Worm (Caenorhabditis elegans) whole organism, midembryonic: Measurements from ENCODE around the gene snap-1.

ENCODE experiments used
- T22C8.4 ChIP-seq: fragments of 200-800 bp; sonication (Bioruptor generic); IDR thresholded peaks from 2 replicates; pipeline ENCODE4 v1.3.6; 2022; ENCODE audit warnings: missing genetic modification characterization, missing compliant biosample characterization
- cog-1 ChIP-seq: sonication (generic microtip); optimal IDR thresholded peaks from 2 replicates; lab custom pipeline; 2016; ENCODE audit warnings: missing genetic modification characterization, missing compliant biosample characterization
- flt-1 ChIP-seq: fragments of 200-800 bp; sonication (Bioruptor generic); IDR thresholded peaks from 2 replicates; pipeline ENCODE4 v1.3.6; 2022; ENCODE audit warnings: missing genetic modification characterization, missing compliant biosample characterization
- klf-2 ChIP-seq: fragments of 200-800 bp; sonication (Bioruptor generic); conservative IDR thresholded peaks from 2 replicates; pipeline ENCODE4 v1.3.6; 2022; ENCODE audit warnings: missing genetic modification reagents, missing genetic modification characterization, missing compliant biosample characterization
- med-1 ChIP-seq: sonication (generic microtip); optimal IDR thresholded peaks from 2 replicates; lab custom pipeline; 2017; ENCODE audit warnings: missing genetic modification characterization, mild to moderate bottlenecking, missing compliant biosample characterization, antibody characterized with exemption, missing genetic modification reagents; ENCODE audit not compliant: insufficient read depth
- ref-1 ChIP-seq: fragments of 200-800 bp; sonication (Bioruptor generic); conservative IDR thresholded peaks from 2 replicates; pipeline ENCODE4 v1.3.6; 2022; ENCODE audit warnings: missing genetic modification reagents, missing genetic modification characterization, missing compliant biosample characterization
- tab-1 ChIP-seq: fragments of 200-800 bp; sonication (Bioruptor generic); IDR thresholded peaks from 2 replicates; pipeline ENCODE4 v1.3.6; 2022; ENCODE audit warnings: missing genetic modification characterization, missing compliant biosample characterization
- ztf-23 ChIP-seq: fragments of 200-800 bp; sonication (Bioruptor generic); IDR thresholded peaks from 2 replicates; pipeline ENCODE4 v1.3.6; 2022; ENCODE audit warnings: missing genetic modification reagents, missing genetic modification characterization, missing compliant biosample characterization
- ztf-29 ChIP-seq: fragments of 200-800 bp; sonication (Bioruptor generic); IDR thresholded peaks from 2 replicates; pipeline ENCODE4 v1.3.6; 2022; ENCODE audit warnings: missing genetic modification reagents, missing genetic modification characterization, missing compliant biosample characterization

Gene snap-1

DNA sequence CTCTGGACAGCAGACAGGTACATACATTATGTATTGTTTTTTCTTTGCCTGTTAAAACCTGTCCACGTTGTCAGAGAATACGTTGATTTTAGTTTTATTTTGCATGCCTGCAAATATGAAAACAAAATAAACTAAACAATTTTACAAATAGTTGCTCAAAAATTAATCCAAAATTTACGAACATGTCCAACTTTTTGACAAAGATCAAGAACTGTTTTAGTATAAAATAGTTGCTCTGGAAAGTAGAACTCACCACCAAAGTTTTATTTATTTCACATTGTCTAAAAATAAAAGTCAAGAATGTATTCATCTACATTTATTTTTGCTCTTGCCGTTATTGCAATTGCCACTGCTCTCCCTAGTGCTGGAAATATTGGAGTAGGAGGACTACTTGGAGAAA, 25.9 kb upstream of the snap-1 start, which contains the start of gene srlf-16:
Gene srlf-16 (plus strand): TSS at position 301 of the 400 bp plus-strand sequence.
- TF ChIP-seq ztf-29 = no peak
- TF ChIP-seq ztf-23 (GFP tag; lab: Robert Waterston, UW) = no peak
- no peak for TF ChIP-seq med-1 (GFP tag; lab: Kevin White, UChicago)
- no peak for TF ChIP-seq T22C8.4 (GFP tag; lab: Robert Waterston, UW)
- TF ChIP-seq ref-1 (GFP tag; lab: Robert Waterston, UW) = no peak
- TF ChIP-seq klf-2 (GFP tag; lab: Robert Waterston, UW) = no peak
- TF ChIP-seq tab-1 (GFP tag; lab: Robert Waterston, UW) = no peak
- TF ChIP-seq flt-1 = no peak
- TF ChIP-seq cog-1 = no peak

DNA sequence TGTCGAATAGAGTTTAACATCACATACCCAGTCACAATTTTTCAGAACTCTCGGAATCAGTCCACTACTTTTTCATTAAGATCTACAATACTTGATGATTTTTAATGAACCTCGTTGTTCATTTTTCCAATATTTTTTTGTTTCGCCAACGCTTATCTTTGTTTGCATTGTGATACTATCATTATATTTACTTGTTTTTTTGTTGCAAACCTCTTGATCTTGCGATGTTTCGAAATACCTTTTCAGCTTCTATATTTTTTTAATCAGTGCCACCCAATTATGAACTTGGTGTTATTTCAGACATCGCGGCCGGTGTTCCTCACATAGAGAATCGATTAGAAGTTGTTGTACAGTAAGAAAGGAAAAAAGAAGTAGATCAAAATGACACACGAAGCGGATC, 21.7 kb upstream of the snap-1 start, which contains the start of gene myo-5:
Gene myo-5 (plus strand): TSS at position 301 of the 400 bp plus-strand sequence.
- TF ChIP-seq med-1 (GFP tag; lab: Kevin White, UChicago) = no peak
- no peak for TF ChIP-seq flt-1
- no peak for TF ChIP-seq klf-2 (GFP tag; lab: Robert Waterston, UW)
- TF ChIP-seq tab-1 (GFP tag; lab: Robert Waterston, UW) = no peak
- TF ChIP-seq cog-1 = no peak
- no peak for TF ChIP-seq ztf-29
- TF ChIP-seq ztf-23 (GFP tag; lab: Robert Waterston, UW) = no peak
- no peak for TF ChIP-seq T22C8.4 (GFP tag; lab: Robert Waterston, UW)
- TF ChIP-seq ref-1 (GFP tag; lab: Robert Waterston, UW) = no peak

ce11 chrV:8110816-8111215, 19.6 kb upstream of the snap-1 start:
- TF ChIP-seq ref-1 (GFP tag; lab: Robert Waterston, UW) = no peak
- TF ChIP-seq med-1 (GFP tag; lab: Kevin White, UChicago) = no peak
- no peak for TF ChIP-seq flt-1
- no peak for TF ChIP-seq ztf-23 (GFP tag; lab: Robert Waterston, UW)
- no peak for TF ChIP-seq T22C8.4 (GFP tag; lab: Robert Waterston, UW)
- TF ChIP-seq ztf-29 = no peak
- TF ChIP-seq klf-2 (GFP tag; lab: Robert Waterston, UW) = no peak
- no peak for TF ChIP-seq tab-1 (GFP tag; lab: Robert Waterston, UW)
- no peak for TF ChIP-seq cog-1

- TF ChIP-seq ztf-23 (GFP tag; lab: Robert Waterston, UW) = no peak
- TF ChIP-seq tab-1 (GFP tag; lab: Robert Waterston, UW) = no peak
- no peak for TF ChIP-seq med-1 (GFP tag; lab: Kevin White, UChicago)
- TF ChIP-seq cog-1 = no peak
- no peak for TF ChIP-seq klf-2 (GFP tag; lab: Robert Waterston, UW)
- no peak for TF ChIP-seq flt-1
- no peak for TF ChIP-seq ztf-29
- TF ChIP-seq T22C8.4 (GFP tag; lab: Robert Waterston, UW) = no peak
- no peak for TF ChIP-seq ref-1 (GFP tag; lab: Robert Waterston, UW)
These were observed 15.9 kb upstream of the snap-1 start for ce11 chrV:8114542-8114941.

ce11 chrV:8117964-8118363, 12.4 kb upstream of the snap-1 start, which contains the start of gene D1014.7:
TSS of gene D1014.7 (plus strand) at chrV:8118264.
- TF ChIP-seq tab-1 (GFP tag; lab: Robert Waterston, UW) = no peak
- TF ChIP-seq klf-2 (GFP tag; lab: Robert Waterston, UW) = no peak
- no peak for TF ChIP-seq flt-1
- TF ChIP-seq ref-1 (GFP tag; lab: Robert Waterston, UW) = no peak
- no peak for TF ChIP-seq cog-1
- no peak for TF ChIP-seq T22C8.4 (GFP tag; lab: Robert Waterston, UW)
- TF ChIP-seq med-1 (GFP tag; lab: Kevin White, UChicago) = no peak
- TF ChIP-seq ztf-29 = no peak
- TF ChIP-seq ztf-23 (GFP tag; lab: Robert Waterston, UW) = no peak

DNA sequence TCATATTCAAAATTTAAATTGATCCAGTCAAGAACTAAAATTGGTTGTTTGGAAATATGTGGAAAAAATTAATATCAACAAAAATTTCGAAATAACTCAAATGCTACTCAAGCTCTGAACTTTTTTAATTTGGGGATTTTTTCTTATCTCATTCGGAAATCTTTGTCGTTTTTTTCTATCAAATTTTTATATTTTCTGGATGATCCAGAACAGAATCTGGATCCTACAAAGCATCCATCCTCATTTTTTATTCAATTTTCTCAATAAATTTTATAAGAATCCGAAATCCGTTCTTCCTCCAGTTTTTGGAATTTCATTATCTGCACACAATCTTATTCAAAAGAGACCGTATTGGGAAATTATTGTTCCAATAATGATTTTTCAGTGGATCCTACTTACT, 9.5 kb upstream of the snap-1 start, which contains the start of gene D1014.6:
Gene D1014.6 (plus strand): TSS at position 301 of the 400 bp plus-strand sequence.
- TF ChIP-seq ref-1 (GFP tag; lab: Robert Waterston, UW) = no peak
- no peak for TF ChIP-seq ztf-23 (GFP tag; lab: Robert Waterston, UW)
- no peak for TF ChIP-seq med-1 (GFP tag; lab: Kevin White, UChicago)

ce11 chrV:8123384-8123783, 7.0 kb upstream of the snap-1 start, which contains the start of gene D1014.5:
TSS of gene D1014.5 (plus strand) at chrV:8123684.
- no peak for TF ChIP-seq med-1 (GFP tag; lab: Kevin White, UChicago)
- no peak for TF ChIP-seq tab-1 (GFP tag; lab: Robert Waterston, UW)
- TF ChIP-seq ztf-23 (GFP tag; lab: Robert Waterston, UW) = no peak
- no peak for TF ChIP-seq cog-1
- no peak for TF ChIP-seq ref-1 (GFP tag; lab: Robert Waterston, UW)
- no peak for TF ChIP-seq klf-2 (GFP tag; lab: Robert Waterston, UW)
- TF ChIP-seq ztf-29 = no peak
- TF ChIP-seq T22C8.4 (GFP tag; lab: Robert Waterston, UW) = no peak
- TF ChIP-seq flt-1 = no peak

- TF ChIP-seq cog-1 (no peak), tab-1 (GFP tag; lab: Robert Waterston, UW) (no peak), ztf-29 (no peak), ztf-23 (GFP tag; lab: Robert Waterston, UW) (no peak), klf-2 (GFP tag; lab: Robert Waterston, UW) (no peak), flt-1 (no peak), T22C8.4 (GFP tag; lab: Robert Waterston, UW) (no peak), med-1 (GFP tag; lab: Kevin White, UChicago) (no peak), ref-1 (GFP tag; lab: Robert Waterston, UW) (no peak)
These were observed 1.2 kb upstream of the snap-1 start, which contains the start of gene spr-1 for ce11 chrV:8129252-8129651. TSS of gene spr-1 (minus strand) at chrV:8129352.

ce11 chrV:8129719-8130118, 692 bp upstream of the snap-1 start:
- TF ChIP-seq klf-2 (GFP tag; lab: Robert Waterston, UW) (no peak), tab-1 (GFP tag; lab: Robert Waterston, UW) (no peak), cog-1 (no peak), med-1 (GFP tag; lab: Kevin White, UChicago) (no peak), ref-1 (GFP tag; lab: Robert Waterston, UW) (no peak), ztf-29 (no peak), flt-1 (no peak), ztf-23 (GFP tag; lab: Robert Waterston, UW) (no peak), T22C8.4 (GFP tag; lab: Robert Waterston, UW) (no peak)
